Worm (Caenorhabditis elegans): ENCODE results near the gene dlst-1.

- TF ChIP-seq ztf-11 (tag; optimal IDR thresholded peaks at IDR 0.05) (no peak), unc-39 (tag; optimal IDR thresholded peaks at IDR 0.05) (no peak), nhr-12 (tag; optimal IDR thresholded peaks at IDR 0.05) (no peak), ceh-43 (GFP tag; optimal IDR thresholded peaks at IDR 0.05) (no peak), unc-120 (tag; optimal IDR thresholded peaks at IDR 0.05; ENCODE audit: poor library complexity, severe bottlenecking) (no peak), unc-62 (GFP tag; optimal IDR thresholded peaks at IDR 0.05) (no peak), ceh-39 (tag; optimal IDR thresholded peaks at IDR 0.05) (no peak), nhr-237 (tag; optimal IDR thresholded peaks at IDR 0.05) (no peak), nhr-28 (tag; optimal IDR thresholded peaks at IDR 0.05) (no peak), lsy-2 (tag; optimal IDR thresholded peaks at IDR 0.05) (no peak), elt-1 (tag; optimal IDR thresholded peaks at IDR 0.05; ENCODE audit: borderline replicate concordance, insufficient read depth) (no peak)
Measured at ce11 chrV:6699833-6700232, 9.1 kb downstream of the dlst-1 start.

Data from whole organism, mixed stage, embryonic.